Worm (Caenorhabditis elegans) whole organism, L4/young adult: ENCODE measurements around the gene sdz-8.
A peak's percentile ranks its signal among the peaks of the same experiment; 100 is the strongest.

ENCODE experiments used
- W03F9.2 ChIP-seq: fragments of 150-350 bp; optimal IDR thresholded peaks from 2 replicates; lab custom pipeline; 2014; ENCODE audit warnings: missing biosample characterization, missing genetic modification characterization
- dao-5 ChIP-seq: sonication (generic microtip); optimal IDR thresholded peaks from 2 replicates; lab custom pipeline; 2016; ENCODE audit warnings: missing genotype, missing genetic modification characterization, moderate library complexity, missing compliant biosample characterization
- him-1 ChIP-seq: sonication (generic microtip); optimal IDR thresholded peaks from 2 replicates; lab custom pipeline; 2016; ENCODE audit warnings: missing genotype, missing genetic modification reagents, missing genetic modification characterization, missing compliant biosample characterization

Gene sdz-8

DNA sequence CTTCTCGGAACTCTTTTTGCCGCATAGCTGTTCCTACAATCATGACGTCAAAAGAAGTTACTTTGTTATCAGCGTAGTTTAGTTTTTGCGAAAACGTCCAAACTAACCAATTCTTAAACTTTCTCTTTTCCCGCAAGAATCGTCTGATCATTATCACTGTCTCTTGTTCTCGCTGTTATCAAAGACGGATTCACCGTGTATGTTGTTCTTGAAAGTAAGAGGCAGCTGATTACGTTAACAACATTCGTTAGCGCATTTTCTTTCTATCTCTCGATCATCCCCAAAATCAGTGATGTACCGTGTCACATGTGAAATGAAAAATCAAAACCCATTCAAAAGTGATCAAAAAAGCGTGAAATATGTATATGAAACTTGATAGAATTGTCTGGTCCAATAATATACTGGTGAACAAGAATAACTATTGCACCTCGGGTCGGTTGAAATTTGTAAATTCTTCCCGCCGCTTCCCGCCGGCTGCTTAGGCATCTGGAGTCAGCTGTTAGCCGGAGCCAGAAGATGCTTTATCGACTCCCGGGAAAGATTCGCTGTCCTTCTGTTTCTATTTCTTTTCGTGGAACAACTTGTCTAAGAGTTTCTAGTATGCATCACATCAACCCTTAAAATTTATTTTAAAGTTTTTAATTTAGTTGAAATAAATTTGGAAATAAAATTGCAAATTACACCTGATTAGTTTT, 18.7 kb upstream of the sdz-8 start:
- no peak for TF ChIP-seq W03F9.2 (tag; lab: Kevin White, UChicago)
- TF ChIP-seq dao-5, result no peak
- no peak for TF ChIP-seq him-1 (tag; lab: Kevin White, UChicago)

DNA sequence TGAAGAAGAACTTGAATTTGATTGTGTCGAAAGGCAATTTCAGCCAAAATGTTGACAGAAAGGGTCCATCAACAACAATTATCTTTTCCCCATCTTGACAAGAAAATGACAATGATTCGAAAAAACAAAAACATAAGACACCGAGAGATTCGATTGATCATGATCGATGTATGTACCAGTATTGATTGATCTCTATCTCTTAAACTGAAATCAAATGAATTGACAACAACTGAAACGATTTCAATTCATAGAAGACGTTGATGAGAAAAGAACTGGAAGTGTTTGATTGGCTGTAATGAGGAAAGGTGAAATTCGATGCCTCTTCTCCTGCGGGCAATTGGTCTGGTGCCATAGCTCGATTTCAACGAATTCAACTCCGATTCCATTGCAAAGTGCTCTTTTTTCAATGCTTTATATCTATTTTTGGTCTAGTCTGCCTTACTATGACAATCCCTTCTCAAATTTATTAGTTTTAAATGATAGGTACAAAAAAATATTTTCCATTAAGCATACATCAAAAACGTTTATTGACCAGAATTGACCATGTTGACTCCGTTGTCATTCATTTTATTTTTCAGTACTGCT, 17.5 kb upstream of the sdz-8 start:
- TF ChIP-seq him-1 (tag; lab: Kevin White, UChicago) (no peak), W03F9.2 (tag; lab: Kevin White, UChicago) (no peak), dao-5 (no peak)

DNA sequence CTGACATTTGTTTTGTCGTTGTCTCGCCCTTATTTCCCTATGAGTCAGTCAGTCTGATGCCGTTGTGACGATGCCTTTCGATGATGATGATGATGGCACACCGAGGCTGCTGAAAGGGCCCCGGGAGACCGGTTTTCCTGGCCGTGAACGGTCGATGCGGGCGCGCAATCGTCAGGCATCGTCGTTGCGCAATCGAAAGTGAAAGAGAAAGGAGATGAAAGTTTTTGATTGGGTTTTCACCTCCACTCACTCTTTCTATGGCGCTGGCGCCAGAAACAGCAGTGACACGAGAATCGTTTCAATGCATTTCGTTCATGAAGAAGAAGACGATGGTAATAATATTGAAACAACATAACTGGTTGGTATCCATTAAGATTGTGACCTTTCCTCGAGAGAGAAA, 17.0 kb upstream of the sdz-8 start:
- TF ChIP-seq dao-5 (no peak), him-1 (tag; lab: Kevin White, UChicago) (no peak), W03F9.2 (tag; lab: Kevin White, UChicago) (no peak)

ce11 chrV:11532535-11532853, 16.5 kb upstream of the sdz-8 start:
- TF ChIP-seq dao-5, result no peak
- TF ChIP-seq him-1 (tag; lab: Kevin White, UChicago), result no peak
- no peak for TF ChIP-seq W03F9.2 (tag; lab: Kevin White, UChicago)

DNA sequence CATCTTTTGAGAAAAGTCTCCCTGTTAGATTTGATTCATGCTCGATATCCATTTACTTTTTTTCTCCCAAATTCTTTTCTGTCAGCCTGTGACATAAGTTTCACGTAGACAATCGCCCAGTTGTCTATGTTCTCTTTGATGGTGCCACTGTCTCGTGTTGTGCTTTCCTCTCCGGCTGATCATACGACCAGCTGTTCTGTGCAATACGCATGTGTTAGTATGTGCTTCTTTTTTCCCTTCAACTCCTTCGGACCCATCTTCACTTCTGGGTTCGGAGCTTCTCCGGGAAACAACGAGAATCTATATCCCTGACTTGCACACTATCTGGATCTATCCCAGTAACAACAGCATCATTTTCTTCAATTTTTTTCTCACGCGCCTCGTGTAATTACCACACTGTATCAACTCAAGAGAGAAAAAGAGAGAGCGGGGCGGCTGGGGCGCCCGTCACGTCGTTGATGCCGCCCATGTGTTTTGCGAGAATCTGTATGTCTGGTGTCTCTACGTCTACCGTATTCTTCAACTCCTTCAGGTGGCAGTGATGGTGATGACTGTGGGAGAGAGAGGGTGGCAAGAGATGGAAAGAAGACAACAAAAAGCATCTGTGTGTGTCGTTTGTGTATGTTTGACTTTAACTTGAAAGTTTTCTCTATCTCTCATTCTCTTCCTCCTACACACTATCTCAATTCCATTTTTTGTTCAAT, 16.0 kb upstream of the sdz-8 start:
- no peak for TF ChIP-seq him-1 (tag; lab: Kevin White, UChicago)
- TF ChIP-seq W03F9.2 (tag; lab: Kevin White, UChicago), result peak; percentile 23
- peak; percentile 43 for TF ChIP-seq dao-5

- no peak for TF ChIP-seq W03F9.2 (tag; lab: Kevin White, UChicago)
Observed at ce11 chrV:11531100-11531499, 15.1 kb upstream of the sdz-8 start.

- TF ChIP-seq W03F9.2 (tag; lab: Kevin White, UChicago), result no peak
- no peak for TF ChIP-seq dao-5
- TF ChIP-seq him-1 (tag; lab: Kevin White, UChicago), result no peak
Observed at ce11 chrV:11529541-11529940, 13.6 kb upstream of the sdz-8 start.

ce11 chrV:11528633-11529327, 12.8 kb upstream of the sdz-8 start:
- no peak for TF ChIP-seq W03F9.2 (tag; lab: Kevin White, UChicago)
- no peak for TF ChIP-seq dao-5
- no peak for TF ChIP-seq him-1 (tag; lab: Kevin White, UChicago)

- TF ChIP-seq dao-5 (no peak), W03F9.2 (tag; lab: Kevin White, UChicago) (no peak)
Observed at ce11 chrV:11527531-11527930, 11.5 kb upstream of the sdz-8 start, which contains the start of gene ccch-1. Gene ccch-1 (plus strand): TSS chrV:11527831.

DNA sequence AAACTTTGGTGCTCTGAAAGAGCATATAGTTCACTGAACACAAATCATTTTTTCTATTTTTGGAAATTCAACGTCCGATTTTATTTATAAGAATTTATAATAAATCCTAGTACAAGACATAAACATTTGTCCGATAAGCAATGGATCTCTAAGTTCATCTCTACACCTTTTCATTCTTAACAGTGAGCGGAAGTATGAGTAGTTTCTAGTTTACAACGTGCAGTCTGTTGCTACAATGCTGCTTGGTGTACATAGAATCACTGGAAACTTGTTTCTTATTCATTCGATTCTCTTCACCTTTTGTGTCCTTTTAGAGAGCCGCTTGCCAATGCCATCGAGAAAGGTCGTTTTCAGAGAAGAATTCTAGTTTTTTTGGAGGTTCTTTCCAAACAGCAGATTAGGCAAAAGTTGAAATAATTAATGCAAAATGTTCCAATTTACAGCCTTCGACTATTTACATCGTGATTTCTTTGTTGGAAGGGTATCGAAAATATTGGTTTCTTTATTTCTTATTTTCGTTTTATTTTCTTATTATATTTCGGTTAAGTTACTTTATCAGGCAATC, 11.0 kb upstream of the sdz-8 start:
- no peak for TF ChIP-seq W03F9.2 (tag; lab: Kevin White, UChicago)
- TF ChIP-seq dao-5, result no peak
- no peak for TF ChIP-seq him-1 (tag; lab: Kevin White, UChicago)

ce11 chrV:11525338-11525737, 9.3 kb upstream of the sdz-8 start:
- TF ChIP-seq W03F9.2 (tag; lab: Kevin White, UChicago), result no peak
- no peak for TF ChIP-seq dao-5
- TF ChIP-seq him-1 (tag; lab: Kevin White, UChicago), result no peak

DNA sequence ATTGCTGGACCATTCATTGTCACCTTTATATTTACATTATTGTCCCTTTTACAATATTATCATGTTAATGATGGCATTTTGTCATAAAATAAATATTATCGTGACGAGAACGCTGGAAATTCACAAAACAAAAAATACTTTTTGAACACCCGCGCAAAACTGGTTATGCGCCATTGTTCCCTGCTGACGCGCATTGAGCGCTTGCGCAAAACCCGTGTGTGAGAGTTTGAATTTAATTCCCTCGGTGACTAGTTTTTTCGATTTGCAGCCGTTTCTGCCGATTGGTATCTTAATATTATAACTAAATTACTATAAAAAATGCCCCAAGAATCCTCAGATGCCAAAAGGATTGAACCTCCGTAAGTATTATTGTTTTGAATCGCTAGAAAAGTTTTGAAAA, 5.5 kb upstream of the sdz-8 start, which contains the start of gene pafo-1:
pafo-1 (plus strand) TSS at position 256 of the 400 bp plus-strand sequence.
- peak; percentile 85 for TF ChIP-seq W03F9.2 (tag; lab: Kevin White, UChicago)
- peak; percentile 12 for TF ChIP-seq him-1 (tag; lab: Kevin White, UChicago)
- no peak for TF ChIP-seq dao-5

- TF ChIP-seq W03F9.2 (tag; lab: Kevin White, UChicago), result no peak
- TF ChIP-seq dao-5, result no peak
- no peak for TF ChIP-seq him-1 (tag; lab: Kevin White, UChicago)
Observed at ce11 chrV:11520215-11520614, 4.2 kb upstream of the sdz-8 start, which contains the start of the genes C55A6.11 and C55A6.7. Gene C55A6.11 (plus strand): TSS chrV:11520515. Gene C55A6.7 (minus strand): TSS chrV:11520530.
